Worm (Caenorhabditis elegans): Measurements from ENCODE around the gene M03F8.5.

DNA sequence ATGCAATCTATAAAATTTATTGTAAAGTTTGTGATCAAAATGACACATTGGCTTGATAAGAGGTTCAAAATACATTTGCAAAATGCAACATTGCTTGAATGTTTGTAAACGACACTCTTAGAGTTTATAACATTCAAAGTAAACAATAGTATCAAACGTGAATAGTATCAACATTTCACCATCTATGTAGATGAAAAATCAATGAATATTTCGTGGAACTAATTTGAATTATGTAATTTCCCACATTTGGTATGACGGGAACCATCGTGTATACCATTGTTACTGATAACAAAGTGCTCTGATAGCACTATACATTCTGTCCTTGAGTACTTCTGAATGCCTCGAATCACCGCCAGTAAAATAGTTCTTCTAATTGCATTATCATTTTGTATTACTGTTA, 6.0 kb downstream of the M03F8.5 start, which contains the start of gene galt-1:
- TF ChIP-seq pha-4 (tag; optimal IDR thresholded peaks at IDR 0.05) (no peak), ttx-3 (tag; optimal IDR thresholded peaks at IDR 0.05) (no peak), nfya-1 (tag; optimal IDR thresholded peaks at IDR 0.05) (no peak), unc-42 (tag; optimal IDR thresholded peaks at IDR 0.05) (no peak), unc-55 (GFP tag; optimal IDR thresholded peaks at IDR 0.05) (no peak), ahr-1 (tag; optimal IDR thresholded peaks at IDR 0.05) (no peak)
